Worm (Caenorhabditis elegans) whole organism, L1 larva: ENCODE data around the gene Y56A3A.7.

Source experiments
- C34B4.2 ChIP-seq: sonication (generic microtip); optimal IDR thresholded peaks from 2 replicates; lab custom pipeline; 2017; ENCODE audit warnings: mild to moderate bottlenecking, missing genetic modification characterization, missing compliant biosample characterization
- F16B12.6 ChIP-seq: fragments of 150-350 bp; optimal IDR thresholded peaks from 2 replicates; lab custom pipeline; 2014; ENCODE audit warnings: missing biosample characterization, missing genetic modification characterization
- Y116A8C.19 ChIP-seq: sonication (generic microtip); optimal IDR thresholded peaks from 2 replicates; lab custom pipeline; 2016; ENCODE audit warnings: missing compliant biosample characterization, missing genetic modification characterization, borderline replicate concordance
- ama-1 ChIP-seq: fragments of 150-350 bp; optimal IDR thresholded peaks from 2 replicates; lab custom pipeline; 2014
- ceh-8 ChIP-seq: fragments of 200-800 bp; sonication (Bioruptor generic); optimal IDR thresholded peaks from 2 replicates; lab custom pipeline; 2018; ENCODE audit warnings: mild to moderate bottlenecking, missing genetic modification characterization, moderate library complexity, missing compliant biosample characterization
- ceh-82 ChIP-seq, 3 experiments: fragments of 150-350 bp in 1 of 3; sonication (generic microtip) in 2 of 3; optimal IDR thresholded peaks; 2 replicates each; lab custom pipeline; 2014 to 2017; ENCODE audit warnings: missing biosample characterization in 3 of 3, missing genetic modification characterization in 3 of 3
- ceh-90 ChIP-seq: sonication (generic microtip); optimal IDR thresholded peaks from 2 replicates; lab custom pipeline; 2016; ENCODE audit warnings: missing genetic modification characterization, missing compliant biosample characterization
- dsc-1 ChIP-seq: sonication (generic microtip); optimal IDR thresholded peaks from 2 replicates; lab custom pipeline; 2016; ENCODE audit warnings: mild to moderate bottlenecking, missing genetic modification characterization, missing compliant biosample characterization
- efl-3 ChIP-seq: fragments of 200-800 bp; sonication (Bioruptor generic); optimal IDR thresholded peaks from 2 replicates; lab custom pipeline; 2018; ENCODE audit warnings: mild to moderate bottlenecking, missing genetic modification characterization, missing compliant biosample characterization
- egl-13 ChIP-seq: sonication (generic microtip); optimal IDR thresholded peaks from 2 replicates; lab custom pipeline; 2016; ENCODE audit warnings: missing genotype, missing genetic modification reagents, missing genetic modification characterization, missing compliant biosample characterization
- fkh-4 ChIP-seq: sonication (generic microtip); optimal IDR thresholded peaks from 2 replicates; lab custom pipeline; 2016; ENCODE audit warnings: missing compliant biosample characterization, missing genetic modification characterization, borderline replicate concordance
- fkh-8 ChIP-seq: sonication (generic microtip); optimal IDR thresholded peaks from 2 replicates; lab custom pipeline; 2016; ENCODE audit warnings: mild to moderate bottlenecking, missing genetic modification characterization, missing compliant biosample characterization
- grh-1 ChIP-seq: fragments of 200-800 bp; sonication (Bioruptor generic); IDR thresholded peaks from 2 replicates; pipeline ENCODE4 v1.3.6; 2022; ENCODE audit warnings: missing genetic modification reagents, missing genetic modification characterization, missing compliant biosample characterization
- lin-35 ChIP-seq, 2 experiments: fragments of 150-350 bp; optimal IDR thresholded peaks; 2 replicates each; lab custom pipeline; 2014; ENCODE audit warnings: missing biosample characterization in 2 of 2, missing genetic modification characterization in 2 of 2, missing genetic modification reagents in 2 of 2
- lin-39 ChIP-seq: fragments of 150-350 bp; optimal IDR thresholded peaks from 2 replicates; lab custom pipeline; 2014; ENCODE audit warnings: missing biosample characterization, missing genetic modification reagents, missing genetic modification characterization
- lsy-2 ChIP-seq, 2 experiments: fragments of 150-350 bp; optimal IDR thresholded peaks; 2 replicates each; lab custom pipeline; 2014; ENCODE audit warnings: missing biosample characterization in 2 of 2, missing genetic modification characterization in 2 of 2
- mab-9 ChIP-seq: fragments of 200-800 bp; sonication (Bioruptor generic); IDR thresholded peaks from 2 replicates; pipeline ENCODE4 v1.3.6; 2022; ENCODE audit warnings: missing genetic modification reagents, missing genetic modification characterization, missing compliant biosample characterization
- mdl-1 ChIP-seq, 2 experiments: fragments of 150-350 bp; optimal IDR thresholded peaks; 2 replicates each; lab custom pipeline; 2014 to 2017; ENCODE audit warnings: missing biosample characterization in 2 of 2, missing genetic modification characterization in 2 of 2, inconsistent platforms in 1 of 2
- mep-1 ChIP-seq: fragments of 150-350 bp; optimal IDR thresholded peaks from 2 replicates; lab custom pipeline; 2014; ENCODE audit warnings: missing biosample characterization, missing genetic modification characterization
- nhr-11 ChIP-seq: fragments of 150-350 bp; optimal IDR thresholded peaks from 2 replicates; lab custom pipeline; 2014; ENCODE audit warnings: missing biosample characterization, missing genetic modification characterization
- nhr-19 ChIP-seq: fragments of 200-800 bp; sonication (Bioruptor generic); conservative IDR thresholded peaks from 2 replicates; pipeline ENCODE4 v1.3.6; 2022; ENCODE audit warnings: missing genetic modification characterization, missing compliant biosample characterization
- nhr-20 ChIP-seq: sonication (generic microtip); optimal IDR thresholded peaks from 2 replicates; lab custom pipeline; 2016; ENCODE audit warnings: mild to moderate bottlenecking, missing genetic modification characterization, missing compliant biosample characterization
- nhr-47 ChIP-seq: sonication (generic microtip); optimal IDR thresholded peaks from 2 replicates; lab custom pipeline; 2016; ENCODE audit warnings: mild to moderate bottlenecking, missing genetic modification characterization, moderate library complexity, missing compliant biosample characterization
- nhr-71 ChIP-seq: sonication (generic microtip); optimal IDR thresholded peaks from 2 replicates; lab custom pipeline; 2016; ENCODE audit warnings: mild to moderate bottlenecking, missing genetic modification characterization, moderate library complexity, missing compliant biosample characterization
- nhr-85 ChIP-seq: sonication (generic microtip); peaks from one replicate; lab custom pipeline; 2016; ENCODE audit warnings: missing genetic modification characterization, inconsistent platforms, missing compliant biosample characterization
- pag-3 ChIP-seq: sonication (generic microtip); optimal IDR thresholded peaks from 2 replicates; lab custom pipeline; 2017; ENCODE audit warnings: missing genetic modification characterization, mild to moderate bottlenecking, missing compliant biosample characterization, antibody characterized with exemption, borderline replicate concordance; ENCODE audit not compliant: insufficient read depth
- pax-3 ChIP-seq: fragments of 200-800 bp; sonication (Bioruptor generic); optimal IDR thresholded peaks from 2 replicates; lab custom pipeline; 2018; ENCODE audit warnings: mild to moderate bottlenecking, missing genetic modification characterization, moderate library complexity, missing compliant biosample characterization
- rnt-1 ChIP-seq: sonication (generic microtip); optimal IDR thresholded peaks from 2 replicates; lab custom pipeline; 2016; ENCODE audit warnings: mild to moderate bottlenecking, missing genetic modification characterization, moderate library complexity, missing compliant biosample characterization
- snu-23 ChIP-seq: sonication (generic microtip); optimal IDR thresholded peaks from 2 replicates; lab custom pipeline; 2016; ENCODE audit warnings: missing genetic modification characterization, missing compliant biosample characterization
- sup-37 ChIP-seq: fragments of 200-800 bp; sonication (Bioruptor generic); optimal IDR thresholded peaks from 2 replicates; lab custom pipeline; 2018; ENCODE audit warnings: mild to moderate bottlenecking, missing genetic modification characterization, missing compliant biosample characterization
- swsn-7 ChIP-seq: sonication (generic microtip); optimal IDR thresholded peaks from 2 replicates; lab custom pipeline; 2016; ENCODE audit warnings: missing genetic modification characterization, missing compliant biosample characterization
- unc-62 ChIP-seq: fragments of 150-350 bp; optimal IDR thresholded peaks from 2 replicates; lab custom pipeline; 2014; ENCODE audit warnings: missing biosample characterization, missing genetic modification reagents, missing genetic modification characterization
- unc-98 ChIP-seq: fragments of 200-800 bp; sonication (Bioruptor generic); IDR thresholded peaks from 2 replicates; pipeline ENCODE4 v1.3.6; 2022; ENCODE audit warnings: missing genetic modification characterization, missing compliant biosample characterization
- xbp-1 ChIP-seq: sonication (generic microtip); optimal IDR thresholded peaks from 2 replicates; lab custom pipeline; 2016; ENCODE audit warnings: missing genetic modification characterization, missing compliant biosample characterization
- zag-1 ChIP-seq: fragments of 150-350 bp; optimal IDR thresholded peaks from 2 replicates; lab custom pipeline; 2014; ENCODE audit warnings: missing biosample characterization, missing genetic modification characterization
- ztf-4 ChIP-seq: fragments of 150-350 bp; optimal IDR thresholded peaks from 2 replicates; lab custom pipeline; 2014; ENCODE audit warnings: missing biosample characterization, missing genetic modification characterization

The Y56A3A.7 gene

ce11 chrIII:11935948-11936280 is 10.9 kb downstream of the Y56A3A.7 start (continued):
- TF ChIP-seq nhr-19 (no peak), mdl-1 (tag; optimal IDR thresholded peaks at IDR 0.05; lab: Kevin White, UChicago) (no peak)

DNA sequence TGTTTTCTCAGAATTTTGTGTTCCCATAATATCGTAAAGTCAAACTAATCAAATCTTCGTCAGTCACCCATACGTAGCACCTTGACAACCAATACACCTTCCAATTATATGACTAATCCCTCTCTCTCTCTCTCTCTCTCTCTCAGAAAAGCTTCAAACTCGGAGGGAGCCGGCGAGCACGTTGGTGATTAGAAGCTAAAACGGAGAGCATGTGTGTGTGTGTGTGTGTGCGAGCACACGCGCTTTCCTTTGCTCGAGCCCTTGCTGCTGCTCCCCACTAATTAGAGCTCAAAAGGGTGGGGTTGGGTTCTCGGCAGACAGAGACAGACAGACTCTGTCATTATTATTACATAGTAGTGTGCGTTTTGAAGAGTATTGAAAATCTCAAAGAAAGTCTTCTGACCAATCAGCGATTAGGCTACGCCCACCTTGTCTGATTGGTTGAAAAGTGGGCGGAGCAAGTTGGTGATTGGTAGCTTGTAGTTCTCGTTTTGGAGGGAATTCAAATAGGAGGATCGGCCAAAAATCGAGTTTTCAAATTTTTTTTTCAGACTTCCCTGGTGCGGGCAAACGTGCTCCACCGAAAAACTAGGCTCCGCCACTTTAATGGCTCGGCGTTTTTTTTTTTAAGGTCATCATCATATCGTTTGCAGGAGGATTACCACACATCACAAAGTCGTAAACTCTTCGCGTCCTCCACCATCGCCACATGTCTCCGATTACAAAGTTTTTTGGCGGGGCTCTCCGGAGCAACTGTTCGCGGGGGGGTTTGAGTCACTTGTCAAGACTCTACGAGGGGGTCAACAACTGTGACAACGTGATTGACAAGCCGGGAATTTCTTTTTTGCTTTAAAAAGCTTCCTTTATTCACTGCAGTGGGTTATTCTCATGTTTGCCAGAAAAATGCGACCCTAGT is 11.5 kb downstream of the Y56A3A.7 start:
- no peak for TF ChIP-seq grh-1
- TF ChIP-seq rnt-1, result peak; percentile 74
- no peak for TF ChIP-seq efl-3
- peak; percentile 79 for TF ChIP-seq xbp-1 (tag; lab: Kevin White, UChicago)
- TF ChIP-seq ztf-4 (tag; lab: Kevin White, UChicago), result no peak
- TF ChIP-seq nhr-47 (tag; lab: Kevin White, UChicago), result peak; percentile 64
- TF ChIP-seq mep-1 (tag; lab: Kevin White, UChicago), result peak; percentile 1
- TF ChIP-seq nhr-11 (tag; lab: Kevin White, UChicago), result no peak
- peak; percentile 49 for TF ChIP-seq pax-3
- TF ChIP-seq ceh-82 (tag; optimal IDR thresholded peaks at IDR 0.05; lab: Kevin White, UChicago), result peak in 1 of 3 experiments; percentile 23
- peak; percentile 35 for TF ChIP-seq nhr-85
- peak in 1 of 2 experiments; percentile 15 for TF ChIP-seq lin-35 (GFP tag; optimal IDR thresholded peaks at IDR 0.05; lab: Kevin White, UChicago)
- peak; percentile 83 for TF ChIP-seq dsc-1
- no peak for TF ChIP-seq zag-1
- 0 out of 2 replicates have a peak, but pooled peaks have one; percentile 37 for TF ChIP-seq unc-98
- peak; percentile 12 for TF ChIP-seq snu-23 (GFP tag; lab: Kevin White, UChicago)
- TF ChIP-seq ama-1 (lab: Kevin White, UChicago), result peak; percentile 14
- TF ChIP-seq sup-37 (GFP tag; lab: Kevin White, UChicago), result peak; percentile 26
- peak; percentile 42 for TF ChIP-seq nhr-19
- TF ChIP-seq unc-62, result peak; percentile 44
- no peak for TF ChIP-seq fkh-4
- peak; percentile 13 for TF ChIP-seq nhr-20
- TF ChIP-seq nhr-71, result peak; percentile 66
- TF ChIP-seq fkh-8 (tag; lab: Kevin White, UChicago), result peak; percentile 89
- TF ChIP-seq egl-13 (tag; lab: Kevin White, UChicago), result peak; percentile 2
- peak; percentile 18 for TF ChIP-seq swsn-7 (tag; lab: Kevin White, UChicago)
- peak; percentile 46 for TF ChIP-seq ceh-8 (GFP tag; lab: Kevin White, UChicago)
- peak in 1 of 2 experiments; percentile 9 for TF ChIP-seq lsy-2 (tag; optimal IDR thresholded peaks at IDR 0.05; lab: Kevin White, UChicago)
- no peak for TF ChIP-seq ceh-90 (tag; lab: Kevin White, UChicago)

ce11 chrIII:11933539-11933938 is 13.3 kb downstream of the Y56A3A.7 start, which contains the start of gene dolk-1:
TSS of gene dolk-1 (minus strand) at chrIII:11933639.
- TF ChIP-seq nhr-20, result no peak
- no peak for TF ChIP-seq nhr-47 (tag; lab: Kevin White, UChicago)
- no peak for TF ChIP-seq lin-39 (tag; lab: Kevin White, UChicago)
- TF ChIP-seq F16B12.6 (tag; lab: Kevin White, UChicago), result no peak
- TF ChIP-seq mab-9 (GFP tag; lab: Robert Waterston, UW), result no peak
- no peak for TF ChIP-seq C34B4.2 (tag; lab: Kevin White, UChicago)
- no peak for TF ChIP-seq pag-3 (tag; lab: Kevin White, UChicago)
- TF ChIP-seq nhr-85, result no peak
- no peak for TF ChIP-seq Y116A8C.19 (tag; lab: Kevin White, UChicago)
- no peak for TF ChIP-seq ceh-90 (tag; lab: Kevin White, UChicago)
- no peak for TF ChIP-seq ztf-4 (tag; lab: Kevin White, UChicago)
- TF ChIP-seq unc-62, result no peak
- TF ChIP-seq, all 84 proteins: peak for 0
